Worm (Caenorhabditis elegans) whole organism, L4 larva: ENCODE results near the gene srx-58.

Experiments
- dpl-1 ChIP-seq: fragments of 150-350 bp; optimal IDR thresholded peaks from 2 replicates; lab custom pipeline; 2014; ENCODE audit warnings: missing biosample characterization, missing genetic modification reagents, missing genetic modification characterization
- dve-1 ChIP-seq: sonication (generic microtip); optimal IDR thresholded peaks from 2 replicates; lab custom pipeline; 2017; ENCODE audit warnings: antibody characterized with exemption, mild to moderate bottlenecking, missing genetic modification characterization, missing compliant biosample characterization; ENCODE audit not compliant: insufficient read depth
- gei-8 ChIP-seq: fragments of 200-800 bp; sonication (Bioruptor generic); optimal IDR thresholded peaks from 2 replicates; lab custom pipeline; 2018; ENCODE audit warnings: mild to moderate bottlenecking, missing genetic modification characterization, missing compliant biosample characterization
- lin-13 ChIP-seq: fragments of 150-350 bp; optimal IDR thresholded peaks from 2 replicates; lab custom pipeline; 2014; ENCODE audit warnings: missing biosample characterization, missing genetic modification reagents, missing genetic modification characterization
- lin-39 ChIP-seq: fragments of 150-350 bp; optimal IDR thresholded peaks from 2 replicates; lab custom pipeline; 2014; ENCODE audit warnings: missing biosample characterization, missing genetic modification reagents, missing genetic modification characterization
- lsy-2 ChIP-seq, 2 experiments: fragments of 150-350 bp in 1 of 2; sonication (generic microtip) in 1 of 2; optimal IDR thresholded peaks; 2 replicates each; lab custom pipeline; 2014 to 2017; ENCODE audit warnings: missing biosample characterization in 2 of 2, missing genetic modification characterization in 2 of 2
- nhr-102 ChIP-seq: sonication (generic microtip); optimal IDR thresholded peaks from 2 replicates; lab custom pipeline; 2016; ENCODE audit warnings: mild to moderate bottlenecking, missing genetic modification characterization, moderate library complexity, missing compliant biosample characterization
- nhr-77 ChIP-seq: fragments of 150-350 bp; optimal IDR thresholded peaks from 2 replicates; lab custom pipeline; 2014; ENCODE audit warnings: missing biosample characterization, missing genetic modification characterization
- zag-1 ChIP-seq: fragments of 150-350 bp; optimal IDR thresholded peaks from 2 replicates; lab custom pipeline; 2014; ENCODE audit warnings: missing biosample characterization, missing genetic modification characterization

DNA sequence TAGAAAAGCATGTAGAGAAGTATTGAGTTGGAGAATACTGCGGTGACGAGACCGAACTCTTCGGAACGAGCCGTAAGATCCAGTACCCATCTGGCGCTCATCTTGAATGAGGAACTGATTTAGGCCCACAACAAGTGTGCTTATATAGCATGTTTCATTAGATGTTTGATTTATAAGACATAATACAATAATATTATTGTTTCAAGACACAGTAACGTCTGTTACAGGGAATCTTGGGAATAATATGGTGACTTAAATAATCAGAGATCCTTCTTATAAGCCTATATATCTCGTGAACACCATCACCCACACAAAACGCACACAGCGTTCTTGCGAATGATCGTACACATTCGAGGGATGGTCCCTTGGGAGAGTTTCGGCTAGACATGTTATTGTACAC lies 31.3 kb downstream of the srx-58 start, which contains the start of gene str-88:
- no peak for TF ChIP-seq lin-13 (GFP tag; lab: Kevin White, UChicago)
- TF ChIP-seq gei-8: no peak
- TF ChIP-seq dpl-1 (GFP tag; lab: Kevin White, UChicago): no peak
- TF ChIP-seq nhr-102 (tag; lab: Kevin White, UChicago): no peak
- TF ChIP-seq dve-1 (tag; lab: Kevin White, UChicago): no peak
- TF ChIP-seq lin-39 (tag; lab: Kevin White, UChicago): no peak
- TF ChIP-seq nhr-77 (tag; lab: Kevin White, UChicago): no peak
- TF ChIP-seq zag-1: no peak
- TF ChIP-seq lsy-2 (tag; optimal IDR thresholded peaks at IDR 0.05; lab: Kevin White, UChicago): no peak
